Fruit fly (Drosophila melanogaster) S2 (cell line): ENCODE results near the gene CG43076.

Experiments used
- CG8478 ChIP-seq: fragments of >200 bp; optimal IDR thresholded peaks from 2 replicates; lab custom pipeline; 2018
- CTCF ChIP-seq, 2 experiments: fragments of >200 bp; optimal IDR thresholded peaks; 2 replicates each; lab custom pipeline; 2018

Gene CG43076

DNA sequence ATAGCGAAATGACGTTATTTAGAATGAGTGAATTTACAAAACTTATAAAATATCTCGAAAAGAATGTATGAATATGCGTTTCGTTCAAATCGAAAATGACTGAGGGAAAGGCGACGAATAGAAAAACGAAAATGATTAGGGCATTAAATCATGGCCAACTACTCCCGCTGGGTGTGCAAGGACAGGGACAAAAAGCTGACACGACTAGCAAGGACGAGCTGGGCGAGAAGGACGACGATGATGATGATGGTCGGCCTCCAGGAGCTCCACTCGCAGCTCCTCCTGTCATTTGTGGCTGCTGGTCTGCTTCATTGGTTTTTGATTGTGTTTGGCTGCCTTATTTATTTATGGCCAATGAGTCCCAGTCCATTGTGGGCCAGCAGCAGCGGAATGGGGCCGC, at the start of gene CG43076:
CG43076 (minus strand) TSS at position 101 of the 400 bp plus-strand sequence.
- TF ChIP-seq CTCF (optimal IDR thresholded peaks at IDR 0.05; lab: Kevin White, UChicago) (no peak), CG8478 (lab: Kevin White, UChicago) (no peak)

DNA sequence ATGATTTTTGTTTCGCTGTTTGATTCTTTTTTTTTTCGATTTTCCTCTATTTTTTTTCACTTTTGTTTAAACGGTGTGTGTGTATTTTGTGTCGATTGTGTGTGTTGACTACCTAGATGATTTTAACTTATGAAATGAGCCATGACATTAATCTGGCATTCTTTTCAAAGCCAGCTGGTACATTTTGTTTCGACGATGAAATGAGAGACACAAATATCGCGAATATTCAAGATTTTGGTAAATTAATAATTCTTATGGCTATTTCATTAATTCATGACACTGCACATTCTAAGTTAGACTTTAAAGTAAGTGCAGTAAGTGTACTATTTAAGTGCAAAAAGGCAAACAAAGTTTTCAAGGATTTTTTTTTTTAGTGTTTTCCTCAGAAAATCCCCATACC, 48.9 kb upstream of the CG43076 start, which contains the start of gene CG9106:
CG9106 (minus strand) TSS at position 101 of the 400 bp plus-strand sequence.
- TF ChIP-seq CG8478 (lab: Kevin White, UChicago) (no peak), CTCF (optimal IDR thresholded peaks at IDR 0.05; lab: Kevin White, UChicago) (no peak)

DNA sequence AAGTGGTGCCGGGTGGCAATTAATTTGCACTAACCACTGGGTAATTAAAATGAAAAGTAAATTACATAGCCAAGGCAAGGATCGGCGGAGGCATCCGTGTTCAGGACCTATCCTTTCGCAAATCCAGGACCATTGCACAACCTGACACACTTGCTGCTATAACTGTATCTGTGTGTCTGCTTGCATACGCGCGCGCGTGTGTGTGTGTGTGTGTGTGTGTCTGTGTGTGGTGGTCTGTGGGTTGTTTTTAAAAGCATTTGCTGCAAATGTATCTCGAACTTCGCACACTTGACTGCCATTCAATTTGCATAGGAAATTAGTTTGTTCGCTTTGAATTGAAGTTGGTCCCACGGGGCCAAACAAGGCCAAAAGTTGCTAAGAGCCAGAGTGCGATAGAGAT, 35.9 kb upstream of the CG43076 start:
- TF ChIP-seq CTCF (optimal IDR thresholded peaks at IDR 0.05; lab: Kevin White, UChicago), result no peak
- no peak for TF ChIP-seq CG8478 (lab: Kevin White, UChicago)

DNA sequence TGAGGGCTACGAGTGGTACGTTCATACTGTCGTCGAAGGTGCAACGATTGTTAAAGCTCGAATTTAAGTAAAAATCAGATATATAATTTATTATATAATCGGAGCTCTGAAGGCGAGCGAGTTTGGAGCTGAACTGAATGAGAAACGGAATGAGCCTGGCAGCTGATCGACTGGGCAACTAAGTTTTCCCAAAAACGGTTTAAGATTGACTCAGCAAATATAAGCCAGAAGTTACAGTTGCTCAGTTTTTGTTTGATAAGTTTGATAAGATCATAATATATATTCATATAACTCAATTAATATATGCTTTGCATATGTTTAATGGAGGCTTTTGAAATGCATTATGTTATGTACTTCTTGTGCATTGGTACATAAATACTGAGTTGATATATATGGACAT, 21.4 kb upstream of the CG43076 start, which contains the start of gene PPYR1:
PPYR1 (minus strand) TSS at position 101 of the 400 bp plus-strand sequence.
- TF ChIP-seq CG8478 (lab: Kevin White, UChicago) (no peak), CTCF (optimal IDR thresholded peaks at IDR 0.05; lab: Kevin White, UChicago) (no peak)

DNA sequence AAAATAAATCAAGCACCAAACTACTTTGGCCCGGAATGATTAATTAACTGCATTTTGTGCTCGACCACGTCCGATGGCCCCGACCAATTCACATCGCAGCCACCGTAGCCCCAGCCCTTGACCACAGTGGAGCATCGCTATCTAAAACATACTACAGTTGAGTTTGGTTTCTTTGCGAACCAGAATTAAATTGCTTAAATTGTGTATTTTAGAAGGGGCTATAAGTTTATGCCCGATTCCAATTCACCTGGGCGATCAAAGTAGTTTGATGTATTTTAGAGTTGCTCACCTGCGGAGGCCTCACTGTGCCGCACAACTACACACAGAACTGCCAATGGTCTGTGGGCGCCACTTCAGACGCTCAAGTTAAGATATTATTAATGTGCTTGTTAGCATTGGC, 11.9 kb upstream of the CG43076 start:
- TF ChIP-seq CTCF (optimal IDR thresholded peaks at IDR 0.05; lab: Kevin White, UChicago) (no peak), CG8478 (lab: Kevin White, UChicago) (no peak)

DNA sequence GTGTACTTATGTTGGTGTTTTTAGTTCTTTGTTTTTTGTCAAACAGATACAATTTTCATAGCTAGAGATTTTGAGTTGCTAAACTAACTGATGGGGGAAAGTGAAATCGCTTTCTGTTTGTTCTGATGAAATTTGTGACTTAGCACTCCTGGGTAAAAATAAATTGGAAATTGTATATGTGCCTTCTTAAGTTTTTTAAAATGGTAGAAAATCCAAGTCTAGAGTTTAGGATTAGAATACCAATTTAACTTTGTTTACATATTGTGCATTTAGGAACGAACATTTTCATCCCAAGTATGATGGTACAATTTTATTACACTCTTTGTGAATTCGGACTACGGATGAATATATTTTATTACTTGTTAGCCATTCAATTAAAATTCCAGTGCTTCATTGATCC, 6.4 kb upstream of the CG43076 start, which contains the start of gene CG9101:
CG9101 (minus strand) TSS at position 101 of the 400 bp plus-strand sequence.
- TF ChIP-seq CG8478 (lab: Kevin White, UChicago) (no peak), CTCF (optimal IDR thresholded peaks at IDR 0.05; lab: Kevin White, UChicago) (no peak)

DNA sequence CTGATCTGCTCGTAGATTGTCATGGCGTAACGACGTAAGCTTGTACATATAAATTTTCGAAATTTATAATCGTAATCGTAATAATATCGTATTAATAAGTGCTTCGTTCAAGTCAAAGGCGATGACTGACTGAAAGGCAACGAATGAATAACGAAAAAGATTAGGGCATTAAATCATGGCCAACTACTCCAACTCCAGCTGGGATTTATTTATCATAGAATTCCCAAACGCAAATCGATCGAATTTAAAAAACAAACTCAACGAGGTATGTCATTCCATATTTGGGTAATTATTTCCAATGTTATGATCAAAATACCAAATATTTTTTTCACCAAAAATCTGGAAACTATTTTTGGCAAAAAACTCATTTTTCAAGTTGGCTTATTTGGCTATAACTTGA, 2.3 kb downstream of the CG43076 start, which contains the start of gene CG43075:
CG43075 (minus strand) TSS at position 101 of the 400 bp plus-strand sequence.
- no peak for TF ChIP-seq CTCF (optimal IDR thresholded peaks at IDR 0.05; lab: Kevin White, UChicago)
- TF ChIP-seq CG8478 (lab: Kevin White, UChicago), result no peak

DNA sequence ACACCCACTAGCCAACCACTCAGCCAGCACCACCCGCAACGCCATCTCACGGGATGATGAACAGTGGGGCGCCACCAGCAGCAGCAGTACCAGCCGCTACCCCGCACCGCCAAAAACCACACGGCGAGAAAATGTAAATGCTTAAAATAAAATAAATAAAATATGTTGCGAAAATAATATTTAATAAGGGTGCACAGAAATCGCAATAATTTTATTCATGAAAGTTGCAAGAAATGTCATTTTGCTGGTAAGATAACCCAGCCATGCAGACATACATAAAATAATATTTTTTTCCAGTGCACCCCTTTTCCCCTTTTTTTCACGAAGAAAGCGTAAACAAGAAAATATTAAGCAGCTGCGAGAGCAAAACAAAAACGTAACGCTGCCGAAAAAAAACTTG, 7.3 kb downstream of the CG43076 start:
- TF ChIP-seq CG8478 (lab: Kevin White, UChicago) (no peak), CTCF (optimal IDR thresholded peaks at IDR 0.05; lab: Kevin White, UChicago) (no peak)

DNA sequence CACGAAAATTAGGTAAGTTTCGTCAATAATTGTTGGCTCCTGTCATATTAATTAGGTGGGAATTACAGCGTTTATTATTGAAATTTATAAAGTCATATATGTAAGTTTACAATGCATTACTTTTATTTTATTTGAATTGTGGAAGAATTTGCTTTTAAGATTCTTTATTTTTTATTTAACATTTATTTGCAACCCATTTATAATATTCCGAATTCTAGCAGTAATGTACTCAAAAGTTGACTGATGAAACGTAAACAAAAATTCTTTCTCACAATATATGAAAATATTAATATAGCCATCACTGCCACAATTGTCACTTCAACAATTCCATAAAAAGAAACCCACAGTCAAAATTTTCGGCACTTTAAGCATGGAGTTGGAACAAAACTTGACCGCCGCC, 13.3 kb downstream of the CG43076 start, which contains the start of gene CG5662:
CG5662 (plus strand) TSS at position 301 of the 400 bp plus-strand sequence.
- TF ChIP-seq CG8478 (lab: Kevin White, UChicago), result no peak
- no peak for TF ChIP-seq CTCF (optimal IDR thresholded peaks at IDR 0.05; lab: Kevin White, UChicago)

DNA sequence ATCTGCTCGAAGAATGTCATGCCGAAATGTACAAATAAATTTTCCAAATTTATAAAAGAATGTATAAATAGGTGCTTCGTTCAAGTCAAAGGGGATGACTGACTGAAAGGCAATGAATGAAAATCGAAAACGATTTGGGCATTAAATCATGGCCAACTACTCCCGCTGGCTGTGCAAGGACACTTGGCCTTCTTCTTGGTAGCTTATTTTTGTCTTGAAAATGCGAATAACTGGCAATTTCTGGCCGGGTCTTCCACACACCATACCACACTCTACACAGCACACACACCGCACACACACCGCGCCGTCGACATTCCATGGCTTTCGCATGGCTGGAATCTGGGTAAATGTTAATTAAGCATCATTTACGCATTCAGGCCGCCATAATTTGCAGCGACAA, 16.8 kb downstream of the CG43076 start, which contains the start of gene CG32588:
CG32588 (minus strand) TSS at position 101 of the 400 bp plus-strand sequence.
- no peak for TF ChIP-seq CG8478 (lab: Kevin White, UChicago)

DNA sequence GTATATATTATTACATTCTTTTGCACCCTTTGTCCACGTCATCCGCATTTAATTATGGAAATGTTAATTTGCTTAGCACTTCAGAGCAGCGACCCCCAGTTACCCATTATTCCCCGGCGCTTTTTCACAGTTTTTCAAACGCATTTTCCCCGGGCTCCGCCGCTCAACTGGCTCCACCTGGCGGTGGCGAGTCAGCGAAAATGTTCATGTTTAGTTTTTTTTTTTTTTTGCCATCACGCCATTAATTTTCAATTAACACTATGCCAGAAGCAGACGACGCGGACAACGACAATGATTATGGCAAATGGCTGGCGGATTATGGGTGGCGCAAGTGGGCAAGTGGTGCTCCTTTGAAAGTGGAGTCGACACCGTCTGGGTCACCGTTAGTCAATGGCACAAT, 19.7 kb downstream of the CG43076 start:
- TF ChIP-seq CG8478 (lab: Kevin White, UChicago), result no peak
- TF ChIP-seq CTCF (optimal IDR thresholded peaks at IDR 0.05; lab: Kevin White, UChicago), result peak; percentile 64

DNA sequence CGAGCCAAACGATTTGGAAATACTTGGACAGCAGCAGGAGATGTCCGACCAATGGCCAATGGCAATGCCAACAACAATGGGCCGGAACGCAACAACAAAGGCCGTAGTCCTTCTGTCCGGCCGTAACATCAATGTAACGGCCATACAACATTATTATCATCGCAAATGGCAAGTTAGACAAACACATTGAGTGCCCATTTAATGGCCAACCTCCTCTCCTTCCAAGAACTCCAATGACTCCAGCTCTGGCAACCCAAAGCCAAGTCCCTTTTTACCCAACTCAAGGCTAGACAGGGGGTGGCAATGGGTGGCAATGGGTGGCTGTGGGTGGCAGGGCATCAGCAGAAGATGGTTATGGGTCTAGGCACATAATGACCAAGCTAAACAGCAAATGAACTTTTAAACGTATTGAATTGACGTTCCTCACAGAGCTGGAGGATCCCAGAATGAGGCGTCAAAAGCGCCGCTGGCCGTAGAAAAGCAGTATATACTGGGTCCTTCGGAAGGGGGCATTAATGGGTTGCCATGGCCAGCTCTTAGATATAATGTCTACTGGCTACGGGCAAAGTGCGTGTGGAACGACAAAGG, 23.4 kb downstream of the CG43076 start:
- no peak for TF ChIP-seq CG8478 (lab: Kevin White, UChicago)

DNA sequence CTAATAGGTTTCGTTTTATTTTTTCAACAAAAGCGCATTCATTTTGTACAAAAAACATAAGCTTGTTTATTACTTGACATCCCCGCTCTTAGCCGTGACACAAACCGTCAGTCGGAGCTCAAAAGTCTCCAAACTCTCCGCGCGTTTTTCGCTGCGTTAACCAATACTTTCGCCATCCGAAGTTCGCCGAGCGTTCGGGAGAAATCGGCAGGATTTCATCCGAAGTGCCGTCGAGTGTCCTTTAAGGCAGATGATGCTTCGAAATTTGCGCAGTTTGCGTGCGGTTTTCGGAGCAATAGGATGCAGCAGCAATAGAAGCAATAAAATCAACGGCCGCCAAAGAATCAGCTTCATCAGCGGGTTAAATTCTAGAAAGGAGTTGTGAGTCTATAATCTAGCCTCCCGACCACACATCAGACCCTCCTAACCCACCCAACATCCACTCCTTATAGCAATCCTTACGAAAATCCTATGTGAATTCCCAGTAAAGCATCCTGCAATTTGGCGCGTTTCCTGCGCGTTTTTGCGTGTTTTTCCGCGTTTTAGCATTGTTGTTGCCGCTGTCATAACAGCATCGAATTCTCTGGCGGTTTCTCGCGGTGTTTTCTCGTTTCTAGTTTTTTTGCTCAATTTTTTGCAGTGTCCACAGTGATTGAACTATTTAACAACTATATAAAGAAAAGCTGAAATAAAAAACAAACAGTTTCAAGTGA, 48.1 kb downstream of the CG43076 start, which contains the start of gene CG43737:
CG43737 (plus strand) TSS at position 271 of the 713 bp plus-strand sequence.
- no peak for TF ChIP-seq CTCF (optimal IDR thresholded peaks at IDR 0.05; lab: Kevin White, UChicago)
- TF ChIP-seq CG8478 (lab: Kevin White, UChicago), result no peak
